3 fruit fly cellular contexts compared by ENCODE assay signal in the genomic region with DNA sequence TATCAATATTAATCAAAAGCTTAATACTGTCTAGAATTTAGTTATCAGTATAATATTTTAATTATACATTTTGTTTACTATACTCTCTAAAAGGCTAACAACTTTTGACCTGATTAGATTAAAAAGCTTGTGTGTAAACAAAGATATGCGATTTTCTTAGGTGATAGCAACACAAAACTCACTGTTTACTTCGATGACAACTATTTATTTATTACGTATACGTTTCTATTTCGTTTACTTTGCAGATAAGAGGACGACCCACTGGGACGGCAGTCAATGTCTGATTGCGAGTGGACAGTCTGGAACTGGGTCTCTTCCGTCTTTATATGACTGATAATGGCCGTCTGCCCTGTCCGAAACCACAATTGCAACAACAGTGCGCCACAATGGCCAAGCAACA.
TF ChIP-seq lines count a peak whose summit lies in the region.

No protein-coding gene starts in this region.

TF ChIP-seq in whole organism, adult, 20 proteins besides CTCF, POLR2A, EP300 and RAD21 (continued from another document):
- TF ChIP-seq kay (GFP tag; lab: Kevin White, UChicago; ENCODE audit: borderline replicate concordance) (peak; percentile 81), CG33017 (tag; optimal IDR thresholded peaks at IDR 0.05; lab: Kevin White, UChicago) (peak; percentile 89), pad (GFP tag; optimal IDR thresholded peaks at IDR 0.05; lab: Kevin White, UChicago) (peak; percentile 59)

TF ChIP-seq in whole organism, embryonic, 481 proteins besides CTCF, POLR2A, EP300 and RAD21 (continued from another document and continues in another):
- TF ChIP-seq CG17568 (GFP tag; optimal IDR thresholded peaks at IDR 0.05; lab: Kevin White, UChicago) (peak; percentile 82), CG12071 (GFP tag; optimal IDR thresholded peaks at IDR 0.05; lab: Kevin White, UChicago) (peak; percentile 28), CG9437 (GFP tag; optimal IDR thresholded peaks at IDR 0.05; lab: Kevin White, UChicago) (no peak), lab (GFP tag; optimal IDR thresholded peaks at IDR 0.05; lab: Kevin White, UChicago) (peak; percentile 82), HmgZ (tag; optimal IDR thresholded peaks at IDR 0.05; lab: Kevin White, UChicago) (peak; percentile 25), CG4617 (GFP tag; optimal IDR thresholded peaks at IDR 0.05; lab: Kevin White, UChicago; ENCODE audit: borderline replicate concordance) (no peak), nau (GFP tag; optimal IDR thresholded peaks at IDR 0.05; lab: Kevin White, UChicago) (peak; percentile 51), CG6854 (GFP tag; optimal IDR thresholded peaks at IDR 0.05; lab: Kevin White, UChicago) (peak; percentile 3), Med (GFP tag; lab: Kevin White, UChicago) (peak; percentile 44), dan (GFP tag; IDR thresholded peaks at IDR 0.05; lab: Robert Waterston, UW) (no peak), dmrt99B (tag; optimal IDR thresholded peaks at IDR 0.05; lab: Kevin White, UChicago) (peak; percentile 28), CG12236 (GFP tag; optimal IDR thresholded peaks at IDR 0.05; lab: Kevin White, UChicago) (no peak), CG17359 (tag; optimal IDR thresholded peaks at IDR 0.05; lab: Kevin White, UChicago) (peak; percentile 52), Aef1 (GFP tag; IDR thresholded peaks at IDR 0.05; lab: Robert Waterston, UW) (no peak), Sry-β (GFP tag; optimal IDR thresholded peaks at IDR 0.05; lab: Kevin White, UChicago) (peak; percentile 38), CG10543 (GFP tag; optimal IDR thresholded peaks at IDR 0.05; lab: Kevin White, UChicago) (peak; percentile 62), CG2875 (GFP tag; optimal IDR thresholded peaks at IDR 0.05; lab: Kevin White, UChicago) (peak; percentile 52), hb (GFP tag; IDR thresholded peaks at IDR 0.05; lab: Robert Waterston, UW; ENCODE audit: partially characterized antibody) (no peak), Ets65A (GFP tag; lab: Kevin White, UChicago) (peak; percentile 12), D (optimal IDR thresholded peaks at IDR 0.05; lab: Kevin White, UChicago) (no peak), D (GFP tag; optimal IDR thresholded peaks at IDR 0.05; lab: Kevin White, UChicago) (peak; percentile 30), CG2202 (tag; optimal IDR thresholded peaks at IDR 0.05; lab: Kevin White, UChicago) (peak; percentile 48), CG9215 (GFP tag; IDR thresholded peaks at IDR 0.05; lab: Robert Waterston, UW) (no peak), Meics (GFP tag; optimal IDR thresholded peaks at IDR 0.05; lab: Kevin White, UChicago) (peak; percentile 50), CG8089 (GFP tag; optimal IDR thresholded peaks at IDR 0.05; lab: Kevin White, UChicago) (no peak), Taf1 (GFP tag; IDR thresholded peaks at IDR 0.05; lab: Robert Waterston, UW) (no peak), jing (GFP tag; optimal IDR thresholded peaks at IDR 0.05; lab: Kevin White, UChicago) (no peak), BtbVII (GFP tag; optimal IDR thresholded peaks at IDR 0.05; lab: Kevin White, UChicago) (peak; percentile 75), CG12299 (tag; optimal IDR thresholded peaks at IDR 0.05; lab: Kevin White, UChicago) (peak; percentile 29), Dip2 (GFP tag; IDR thresholded peaks at IDR 0.05; lab: Robert Waterston, UW) (no peak), CG17385 (GFP tag; optimal IDR thresholded peaks at IDR 0.05; lab: Kevin White, UChicago) (peak; percentile 43), CG34376 (GFP tag; optimal IDR thresholded peaks at IDR 0.05; lab: Kevin White, UChicago) (peak; percentile 76), CG8359 (GFP tag; optimal IDR thresholded peaks at IDR 0.05; lab: Kevin White, UChicago; ENCODE audit: borderline replicate concordance) (peak; percentile 5), CG3407 (GFP tag; optimal IDR thresholded peaks at IDR 0.05; lab: Kevin White, UChicago) (peak; percentile 70), CG15514 (GFP tag; optimal IDR thresholded peaks at IDR 0.05; lab: Kevin White, UChicago) (peak; percentile 17), CG9727 (GFP tag; optimal IDR thresholded peaks at IDR 0.05; lab: Kevin White, UChicago) (peak; percentile 29), sqz (GFP tag; optimal IDR thresholded peaks at IDR 0.05; lab: Kevin White, UChicago) (peak; percentile 36), CG14710 (tag; optimal IDR thresholded peaks at IDR 0.05; lab: Kevin White, UChicago) (peak; percentile 9), cwo (GFP tag; optimal IDR thresholded peaks at IDR 0.05; lab: Kevin White, UChicago) (peak; percentile 10), grn (GFP tag; optimal IDR thresholded peaks at IDR 0.05; lab: Kevin White, UChicago) (peak; percentile 89), CG11723 (GFP tag; optimal IDR thresholded peaks at IDR 0.05; lab: Kevin White, UChicago) (peak; percentile 6), CG6683 (GFP tag; optimal IDR thresholded peaks at IDR 0.05; lab: Kevin White, UChicago) (peak; percentile 38), Tbp (GFP tag; optimal IDR thresholded peaks at IDR 0.05; lab: Kevin White, UChicago) (no peak), Lim3 (GFP tag; IDR thresholded peaks at IDR 0.05; lab: Robert Waterston, UW) (no peak), Fer3 (tag; optimal IDR thresholded peaks at IDR 0.05; lab: Kevin White, UChicago) (peak; percentile 31), ATbp (GFP tag; optimal IDR thresholded peaks at IDR 0.05; lab: Kevin White, UChicago) (peak; percentile 83), CrebB (tag; optimal IDR thresholded peaks at IDR 0.05; lab: Kevin White, UChicago) (peak; percentile 50), CG11504 (tag; optimal IDR thresholded peaks at IDR 0.05; lab: Kevin White, UChicago) (peak; percentile 55), aop (GFP tag; IDR thresholded peaks at IDR 0.05; lab: Robert Waterston, UW) (no peak), Sin3A (optimal IDR thresholded peaks at IDR 0.05; lab: Kevin White, UChicago) (no peak), hkb (optimal IDR thresholded peaks at IDR 0.05; lab: Kevin White, UChicago) (no peak), hkb (GFP tag; IDR thresholded peaks at IDR 0.05; lab: Robert Waterston, UW) (0 out of 2 replicates have a peak, but pooled peaks have one; percentile 18), gt (GFP tag; IDR thresholded peaks at IDR 0.05; lab: Robert Waterston, UW) (no peak), Bteb2 (GFP tag; optimal IDR thresholded peaks at IDR 0.05; lab: Kevin White, UChicago) (no peak), CG6254 (GFP tag; optimal IDR thresholded peaks at IDR 0.05; lab: Kevin White, UChicago) (peak; percentile 60), CG2678 (tag; optimal IDR thresholded peaks at IDR 0.05; lab: Kevin White, UChicago) (peak; percentile 64), bsh (GFP tag; optimal IDR thresholded peaks at IDR 0.05; lab: Kevin White, UChicago) (peak in 1 of 2 experiments; percentile 52), Deaf1 (tag; optimal IDR thresholded peaks at IDR 0.05; lab: Kevin White, UChicago) (no peak), Trl (optimal IDR thresholded peaks at IDR 0.05; lab: Kevin White, UChicago) (no peak), Trl (GFP tag; optimal IDR thresholded peaks at IDR 0.05; lab: Kevin White, UChicago) (no peak), al (GFP tag; IDR thresholded peaks at IDR 0.05; lab: Robert Waterston, UW) (no peak), CG31441 (GFP tag; IDR thresholded peaks at IDR 0.05; lab: Robert Waterston, UW) (0 out of 2 replicates have a peak, but pooled peaks have one; percentile 14)

TF ChIP-seq in whole organism, prepupa, 60 proteins besides CTCF, POLR2A, EP300 and RAD21 (continued from another document):
- TF ChIP-seq CG8632 (GFP tag; optimal IDR thresholded peaks at IDR 0.05; lab: Kevin White, UChicago), result no peak
- no peak for TF ChIP-seq CG3919 (GFP tag; optimal IDR thresholded peaks at IDR 0.05; lab: Kevin White, UChicago)
- no peak; the same call in 2 of the 3 replicates for TF ChIP-seq eg (GFP tag; IDR thresholded peaks at IDR 0.05; lab: Robert Waterston, UW)
- no peak for TF ChIP-seq ss (GFP tag; optimal IDR thresholded peaks at IDR 0.05; lab: Kevin White, UChicago)
- TF ChIP-seq CG31627 (GFP tag; optimal IDR thresholded peaks at IDR 0.05; lab: Kevin White, UChicago), result no peak
- TF ChIP-seq Eip78C (GFP tag; lab: Kevin White, UChicago), result peak; percentile 25
- TF ChIP-seq fkh (GFP tag; optimal IDR thresholded peaks at IDR 0.05; lab: Kevin White, UChicago), result peak; percentile 86
- TF ChIP-seq net (GFP tag; optimal IDR thresholded peaks at IDR 0.05; lab: Kevin White, UChicago), result no peak
- TF ChIP-seq Sox15 (GFP tag; optimal IDR thresholded peaks at IDR 0.05; lab: Kevin White, UChicago), result no peak
- no peak for TF ChIP-seq pdm3 (GFP tag; optimal IDR thresholded peaks at IDR 0.05; lab: Kevin White, UChicago)
- TF ChIP-seq CG6276 (GFP tag; optimal IDR thresholded peaks at IDR 0.05; lab: Kevin White, UChicago), result no peak
- TF ChIP-seq Met (GFP tag; optimal IDR thresholded peaks at IDR 0.05; lab: Kevin White, UChicago), result no peak
- TF ChIP-seq CG6854 (GFP tag; optimal IDR thresholded peaks at IDR 0.05; lab: Kevin White, UChicago), result no peak
- no peak for TF ChIP-seq CG8319 (GFP tag; optimal IDR thresholded peaks at IDR 0.05; lab: Kevin White, UChicago)
- TF ChIP-seq spab (GFP tag; optimal IDR thresholded peaks at IDR 0.05; lab: Kevin White, UChicago), result no peak
